Fruit fly (Drosophila melanogaster) S2 (cell line): ENCODE measurements around the gene CG4678.
A peak's percentile ranks its signal among the peaks of the same experiment; 100 is the strongest.

Experiments
- CG8478 ChIP-seq: fragments of >200 bp; optimal IDR thresholded peaks from 2 replicates; lab custom pipeline; 2018
- CTCF ChIP-seq, 2 experiments: fragments of >200 bp; optimal IDR thresholded peaks; 2 replicates each; lab custom pipeline; 2018

The CG4678 gene

DNA sequence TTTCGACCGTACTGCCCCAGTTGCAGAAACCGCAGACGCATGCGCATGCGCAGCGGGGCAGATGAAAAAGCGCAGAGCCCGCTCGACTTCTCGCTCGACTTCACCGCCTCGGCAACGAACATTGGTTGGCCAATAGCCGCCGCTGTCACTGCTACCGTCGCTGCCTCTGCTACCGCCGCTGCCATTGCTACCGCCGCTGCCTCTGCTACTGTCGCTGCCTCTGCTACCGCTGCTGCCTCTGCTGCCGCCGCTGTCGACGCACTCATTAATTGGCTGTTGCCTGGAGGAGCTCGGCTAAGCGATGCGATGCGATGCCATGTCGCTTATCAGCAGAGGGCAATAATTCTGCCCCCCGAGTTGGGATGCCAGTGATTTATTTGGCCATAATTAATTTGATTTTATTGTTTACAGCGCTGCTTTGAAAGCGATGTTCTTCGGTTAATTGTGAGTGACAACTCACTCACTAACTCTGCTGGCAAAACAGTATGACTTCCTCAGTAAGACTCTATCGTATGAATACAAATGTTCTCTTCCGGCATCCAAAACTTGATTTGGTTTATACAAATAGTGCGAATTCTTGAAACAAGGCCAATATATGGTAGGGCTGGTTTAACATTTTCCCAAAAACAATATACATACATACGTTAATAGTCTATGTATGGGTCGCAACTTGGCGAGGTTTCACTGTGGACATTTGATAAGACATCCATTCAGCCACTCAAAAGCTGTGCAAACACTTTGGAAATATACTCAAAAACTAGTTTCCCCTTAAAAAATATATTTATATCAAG lies 25.0 kb upstream of the CG4678 start:
- no peak for TF ChIP-seq CTCF (optimal IDR thresholded peaks at IDR 0.05; lab: Kevin White, UChicago)
- no peak for TF ChIP-seq CG8478

DNA sequence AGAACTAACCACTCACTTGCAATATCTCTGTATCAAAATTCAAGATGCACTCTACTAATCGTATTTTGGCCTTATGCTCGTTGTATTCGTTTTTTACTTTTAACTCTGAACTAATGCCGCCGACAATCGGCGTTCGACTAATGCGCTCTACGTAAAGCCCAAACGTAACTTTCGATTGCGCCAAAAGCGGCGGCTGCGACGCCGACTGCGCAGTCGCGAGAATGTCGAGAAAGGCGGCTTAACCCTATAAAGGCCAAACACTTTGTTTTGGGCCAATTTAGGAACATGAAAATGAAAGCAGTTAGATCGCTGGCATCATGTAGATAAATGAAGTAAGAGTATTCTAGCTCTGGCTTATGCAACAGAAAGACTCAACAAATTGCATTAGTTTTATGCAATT lies 23.0 kb upstream of the CG4678 start:
- TF ChIP-seq CTCF (optimal IDR thresholded peaks at IDR 0.05; lab: Kevin White, UChicago) (no peak), CG8478 (no peak)

dm6 chrX:16674538-16674937 lies 21.4 kb upstream of the CG4678 start:
- TF ChIP-seq CTCF (optimal IDR thresholded peaks at IDR 0.05; lab: Kevin White, UChicago) (no peak), CG8478 (no peak)

DNA sequence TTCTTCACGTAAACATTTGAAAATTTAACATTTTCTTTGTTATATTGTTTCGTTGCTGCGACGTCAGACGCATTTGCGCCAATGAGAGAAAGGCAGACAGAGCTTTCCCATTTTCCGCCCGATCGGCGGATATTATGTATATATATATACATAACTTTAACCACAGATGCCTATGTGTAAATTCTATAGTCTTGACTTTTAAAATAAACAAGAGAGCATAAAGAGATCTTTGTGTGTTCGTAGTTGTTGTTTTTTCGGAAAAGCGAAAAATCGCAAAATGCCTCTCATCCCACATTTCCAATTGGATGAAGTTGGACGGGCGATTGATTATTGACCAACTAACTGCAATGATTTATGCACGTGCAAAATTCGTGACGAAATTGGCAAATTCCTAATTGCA lies 19.3 kb upstream of the CG4678 start, which contains the start of gene CG13012:
TSS of gene CG13012 (minus strand) at position 101 of the 400 bp plus-strand sequence.
- TF ChIP-seq CTCF (optimal IDR thresholded peaks at IDR 0.05; lab: Kevin White, UChicago), result no peak
- TF ChIP-seq CG8478, result no peak

dm6 chrX:16677163-16677562 lies 18.8 kb upstream of the CG4678 start:
- TF ChIP-seq CG8478 (no peak), CTCF (optimal IDR thresholded peaks at IDR 0.05; lab: Kevin White, UChicago) (no peak)

DNA sequence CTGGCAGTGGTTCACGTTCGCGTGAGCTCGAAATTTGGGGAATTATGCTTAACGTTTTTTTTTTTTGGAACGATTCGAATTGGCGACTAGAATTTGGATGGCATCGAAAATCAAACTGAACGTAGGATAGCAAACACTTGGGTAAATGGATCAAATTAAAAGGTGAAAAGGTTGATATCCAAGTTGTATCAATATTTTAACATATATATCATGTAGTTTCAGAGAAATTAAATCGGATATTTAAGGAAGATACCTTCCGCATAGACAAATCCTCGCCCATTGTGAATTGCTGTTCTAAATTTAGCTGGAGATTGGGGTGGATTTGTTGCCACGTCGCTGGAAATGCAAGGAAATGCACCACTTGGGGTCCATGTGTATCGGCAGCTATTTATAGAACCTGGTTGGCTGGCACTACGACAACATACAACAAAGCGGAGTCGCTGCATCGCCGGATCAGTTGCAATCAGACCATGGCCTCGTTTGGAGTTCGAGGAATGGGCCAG lies 17.0 kb upstream of the CG4678 start, which contains the start of the genes CG13010 and sing:
TSS of gene CG13010 (minus strand) at position 101 of the 503 bp plus-strand sequence.
TSS of gene sing (plus strand) at position 453 of the 503 bp plus-strand sequence.
- TF ChIP-seq CG8478 (no peak), CTCF (optimal IDR thresholded peaks at IDR 0.05; lab: Kevin White, UChicago) (no peak)

dm6 chrX:16683765-16684164 lies 12.2 kb upstream of the CG4678 start, which contains the start of gene Axs:
Axs (minus strand) TSS chrX:16683895.
- peak; percentile 31 to 49 for TF ChIP-seq CTCF (optimal IDR thresholded peaks at IDR 0.05; lab: Kevin White, UChicago)
- TF ChIP-seq CG8478, result no peak

DNA sequence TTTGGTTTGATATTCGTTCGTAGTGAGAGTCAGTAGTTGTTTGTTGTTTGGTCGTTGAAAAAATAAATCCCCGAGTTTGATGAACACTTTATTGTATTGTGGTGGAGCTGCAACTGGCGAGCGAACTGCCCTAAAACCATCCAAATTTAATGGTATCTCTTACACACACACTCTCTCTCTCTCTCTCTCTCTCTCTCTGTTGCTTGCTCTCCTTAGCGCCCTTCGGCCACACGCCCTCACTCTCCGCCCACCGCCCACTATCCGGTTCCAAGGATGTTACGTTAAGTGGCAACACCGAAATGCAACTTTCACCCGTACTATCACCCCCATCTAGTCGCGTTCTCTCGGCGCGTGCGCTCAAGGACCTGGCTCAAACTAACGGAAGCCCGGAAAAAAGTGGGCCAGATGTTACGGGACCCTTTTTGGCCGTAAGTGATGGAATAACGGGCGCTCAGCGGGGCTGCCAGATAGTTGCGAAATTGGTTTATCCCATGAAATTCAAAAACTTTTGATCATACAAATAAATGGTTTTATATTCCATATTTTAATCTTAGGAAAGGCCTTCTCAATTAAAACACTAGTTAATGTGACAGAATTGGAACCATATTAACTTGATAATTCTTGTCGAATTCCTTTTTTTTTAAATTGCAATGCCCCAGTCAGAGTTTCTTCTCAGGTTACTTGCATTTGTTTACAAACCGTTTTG lies 8.4 kb upstream of the CG4678 start:
- TF ChIP-seq CG8478 (no peak), CTCF (optimal IDR thresholded peaks at IDR 0.05; lab: Kevin White, UChicago) (no peak)

- TF ChIP-seq CG8478 (no peak), CTCF (optimal IDR thresholded peaks at IDR 0.05; lab: Kevin White, UChicago) (no peak)
These were observed 7.8 kb upstream of the CG4678 start for dm6 chrX:16688106-16688459.

DNA sequence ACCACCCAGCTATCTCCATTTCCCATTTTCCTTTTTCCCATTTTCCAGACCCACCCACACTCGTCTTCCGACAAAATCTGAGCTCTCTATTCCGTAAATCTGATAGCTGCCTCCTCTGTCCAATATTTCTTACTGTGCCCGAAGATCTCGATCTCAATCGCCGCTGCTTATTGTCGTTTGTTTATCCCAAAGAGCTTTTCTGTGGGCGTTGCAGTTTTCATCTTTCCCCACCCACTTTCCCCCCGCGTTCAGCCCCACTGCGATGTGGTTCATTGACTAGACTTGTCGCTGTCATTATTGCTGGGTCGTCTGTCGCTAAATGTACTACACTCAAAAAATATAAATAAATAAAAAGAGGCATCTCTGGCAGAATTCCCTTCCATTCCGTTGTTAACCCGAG lies 6.6 kb upstream of the CG4678 start:
- no peak for TF ChIP-seq CTCF (optimal IDR thresholded peaks at IDR 0.05; lab: Kevin White, UChicago)
- no peak for TF ChIP-seq CG8478

DNA sequence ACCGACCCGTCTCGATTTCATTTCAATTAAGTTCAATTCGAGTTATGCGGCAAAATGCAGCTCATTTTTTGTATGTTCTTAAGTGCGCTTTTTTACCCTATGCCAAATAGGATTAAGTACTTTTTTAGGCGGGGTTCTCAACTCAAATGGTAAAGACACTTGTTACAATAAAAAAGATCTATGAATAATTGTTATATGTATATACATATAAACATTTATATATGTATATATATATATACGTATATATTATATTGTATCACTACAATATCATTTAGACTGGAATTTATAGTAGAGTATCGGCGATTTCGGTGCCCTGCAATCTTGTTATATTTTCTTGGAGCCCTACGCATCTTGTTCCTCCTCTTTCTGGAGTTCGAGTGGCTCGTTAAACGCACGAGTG lies 6.0 kb upstream of the CG4678 start:
- TF ChIP-seq CG8478 (no peak), CTCF (optimal IDR thresholded peaks at IDR 0.05; lab: Kevin White, UChicago) (no peak)

DNA sequence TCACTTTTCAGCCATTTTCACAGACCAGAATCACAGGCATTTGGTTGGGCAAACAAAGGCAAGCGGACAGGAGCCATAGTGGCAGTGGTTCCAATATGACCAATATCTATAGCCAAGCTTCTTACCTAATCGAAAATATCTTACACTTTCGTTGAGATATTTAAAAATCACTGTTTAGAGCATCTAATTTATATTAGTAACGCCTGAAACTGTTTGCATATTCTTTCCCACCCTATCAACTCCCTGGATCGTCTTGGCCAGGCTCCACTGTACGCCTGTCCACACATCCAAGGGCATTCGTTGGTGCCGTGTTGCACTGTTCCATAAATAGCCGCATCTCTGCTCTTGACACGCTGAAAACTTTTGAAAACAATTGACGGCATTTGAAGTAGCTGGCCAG lies 5.4 kb upstream of the CG4678 start:
- TF ChIP-seq CG8478, result no peak
- no peak for TF ChIP-seq CTCF (optimal IDR thresholded peaks at IDR 0.05; lab: Kevin White, UChicago)

DNA sequence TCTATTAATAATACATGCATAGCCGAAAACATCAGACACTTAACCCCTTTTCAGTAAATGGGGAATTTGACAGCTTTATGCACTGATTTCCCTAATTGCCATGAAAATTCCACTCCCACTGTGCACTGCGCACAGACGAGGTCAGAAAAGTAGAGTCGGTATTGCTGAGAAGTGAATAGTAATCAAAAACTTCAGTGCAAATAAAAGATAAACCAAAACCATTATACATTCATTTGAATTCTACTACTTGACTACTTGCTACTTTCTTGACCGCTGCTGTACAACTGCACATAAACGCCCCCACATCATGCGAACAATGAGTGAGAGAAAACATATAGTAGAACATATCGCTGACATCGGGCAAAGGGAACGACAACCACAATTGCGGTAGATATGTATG lies 4.5 kb upstream of the CG4678 start:
- no peak for TF ChIP-seq CTCF (optimal IDR thresholded peaks at IDR 0.05; lab: Kevin White, UChicago)
- no peak for TF ChIP-seq CG8478

DNA sequence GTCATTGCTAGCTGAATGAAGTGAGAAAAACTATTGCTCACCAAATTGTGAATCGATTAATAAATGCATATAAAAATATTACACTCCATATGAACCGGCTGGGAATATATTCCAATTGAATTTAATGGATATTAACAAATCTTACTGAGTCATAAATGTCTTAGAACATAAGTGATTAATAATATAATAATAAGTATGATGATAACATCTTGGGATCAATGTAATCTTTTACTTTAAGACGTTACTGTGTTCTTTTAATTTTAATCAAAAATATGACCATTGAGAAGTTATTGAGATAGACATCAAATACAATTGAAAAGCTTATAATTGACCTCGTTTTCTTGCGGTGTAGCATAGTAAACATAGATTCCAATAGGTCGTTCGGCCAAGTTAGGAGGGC lies 3.6 kb upstream of the CG4678 start:
- TF ChIP-seq CTCF (optimal IDR thresholded peaks at IDR 0.05; lab: Kevin White, UChicago) (no peak), CG8478 (no peak)

DNA sequence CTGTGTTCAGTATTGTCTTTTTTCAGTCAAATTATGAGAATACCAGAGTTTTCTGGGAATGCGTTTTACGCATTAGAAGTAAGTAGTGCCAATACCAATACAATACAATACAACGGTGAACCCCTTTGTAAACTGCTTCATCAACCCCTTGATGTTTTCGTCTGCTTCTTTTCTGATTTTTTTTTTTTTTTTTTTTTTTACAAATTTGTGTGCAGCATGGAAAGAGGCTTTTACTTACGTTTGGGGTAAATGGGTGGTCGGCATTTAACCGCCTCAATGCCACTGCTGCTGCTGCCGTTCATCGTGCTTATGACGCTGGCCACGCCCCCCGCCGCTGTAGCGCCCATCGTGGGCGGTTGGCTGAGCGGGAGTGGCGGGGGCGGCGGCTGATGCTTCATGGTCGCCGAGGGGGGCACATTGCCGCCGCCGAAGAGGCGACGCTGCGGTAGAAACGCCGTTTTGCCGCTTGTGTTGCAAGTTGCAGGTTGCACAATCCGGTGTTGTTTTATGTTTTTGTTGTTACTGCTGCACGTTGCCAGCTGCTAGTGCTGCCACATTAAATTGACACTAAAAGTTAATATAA lies 2.0 kb upstream of the CG4678 start:
- TF ChIP-seq CG8478 (no peak), CTCF (optimal IDR thresholded peaks at IDR 0.05; lab: Kevin White, UChicago) (no peak)

DNA sequence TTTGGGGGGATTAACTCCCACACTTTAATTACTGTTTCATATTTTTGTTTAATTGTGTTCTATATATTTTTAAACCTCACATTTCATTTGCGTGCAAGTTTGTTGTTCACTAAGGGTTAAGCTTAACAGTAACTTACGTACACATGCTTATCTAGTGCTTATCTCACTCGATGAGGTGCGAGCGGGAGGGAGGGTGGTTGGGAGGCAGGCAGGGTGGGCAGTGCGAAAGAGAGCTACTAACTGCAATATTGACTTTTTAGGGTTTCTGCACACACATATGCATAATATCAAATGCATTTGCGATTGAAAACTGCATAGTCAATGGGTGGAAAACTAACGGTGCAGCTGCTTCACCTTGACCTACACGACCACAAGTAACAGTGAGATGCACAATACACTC lies 1.5 kb upstream of the CG4678 start:
- TF ChIP-seq CTCF (optimal IDR thresholded peaks at IDR 0.05; lab: Kevin White, UChicago) (no peak), CG8478 (no peak)
